Fruit fly (Drosophila melanogaster): ENCODE results near the gene CG15594.

The CG15594 gene

dm6 chr3R:6254438-6254837 lies 33.1 kb upstream of the CG15594 start:
- TF ChIP-seq CG8632 (GFP tag; optimal IDR thresholded peaks at IDR 0.05) (no peak), pdm3 (GFP tag; optimal IDR thresholded peaks at IDR 0.05) (no peak), Sox15 (GFP tag; optimal IDR thresholded peaks at IDR 0.05) (no peak), CG34406 (GFP tag; optimal IDR thresholded peaks at IDR 0.05) (no peak), fd85E (GFP tag; optimal IDR thresholded peaks at IDR 0.05) (no peak), Ets96B (tag; optimal IDR thresholded peaks at IDR 0.05) (no peak), acj6 (GFP tag; optimal IDR thresholded peaks at IDR 0.05) (no peak), CG8319 (GFP tag; optimal IDR thresholded peaks at IDR 0.05) (no peak)

DNA sequence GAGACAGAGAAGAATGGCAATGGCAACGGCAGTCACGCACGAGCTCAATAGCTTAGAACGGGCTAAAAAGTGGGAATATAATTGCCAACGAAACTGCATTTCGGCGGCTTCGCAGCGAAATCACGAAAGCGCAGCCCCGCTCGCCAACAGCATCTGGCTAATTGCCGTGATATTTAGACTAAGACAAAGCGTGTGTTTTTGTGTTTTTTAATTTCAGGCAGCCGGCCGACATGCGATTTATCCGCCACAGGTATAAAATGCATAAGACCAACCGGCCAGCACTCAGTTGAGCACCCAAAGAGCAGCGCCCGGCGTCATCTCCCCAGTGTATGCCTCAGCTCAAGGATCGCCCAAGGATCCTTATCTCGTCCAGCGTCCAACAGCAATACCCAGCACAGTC lies 32.7 kb upstream of the CG15594 start, which contains the start of gene Osi8:
Gene Osi8, plus strand, starts transcription at position 301 of the 400 bp plus-strand sequence.
- no peak for TF ChIP-seq CG10631 (GFP tag; optimal IDR thresholded peaks at IDR 0.05)
- no peak for TF ChIP-seq fd85E (GFP tag; optimal IDR thresholded peaks at IDR 0.05)
- TF ChIP-seq acj6 (GFP tag; optimal IDR thresholded peaks at IDR 0.05): no peak
- TF ChIP-seq Eip75B (GFP tag; optimal IDR thresholded peaks at IDR 0.05): no peak
- TF ChIP-seq CG3032 (tag; optimal IDR thresholded peaks at IDR 0.05): no peak
- TF ChIP-seq CG34406 (GFP tag; optimal IDR thresholded peaks at IDR 0.05): no peak
- TF ChIP-seq Hr39 (GFP tag; optimal IDR thresholded peaks at IDR 0.05): no peak
- no peak for TF ChIP-seq esn (GFP tag; optimal IDR thresholded peaks at IDR 0.05)
- TF ChIP-seq Gug (GFP tag; IDR thresholded peaks at IDR 0.05): no peak
- TF ChIP-seq Eip78C (GFP tag): no peak
- TF ChIP-seq CG31627 (GFP tag; optimal IDR thresholded peaks at IDR 0.05): no peak
- TF ChIP-seq CG8319 (GFP tag; optimal IDR thresholded peaks at IDR 0.05): no peak
- TF ChIP-seq Hr4 (GFP tag; optimal IDR thresholded peaks at IDR 0.05): no peak

dm6 chr3R:6259837-6260236 lies 27.7 kb upstream of the CG15594 start, which contains the start of gene Osi9:
Gene Osi9 (plus strand): TSS chr3R:6260211.
- TF ChIP-seq CG9139 (GFP tag; optimal IDR thresholded peaks at IDR 0.05) (no peak), Eip78C (GFP tag) (peak; percentile 7), CG8319 (GFP tag; optimal IDR thresholded peaks at IDR 0.05) (no peak), CG15336 (GFP tag; IDR thresholded peaks at IDR 0.05) (0 out of 2 replicates have a peak, but pooled peaks have one; percentile 9), Hr38 (GFP tag; optimal IDR thresholded peaks at IDR 0.05) (no peak), Ets21C (GFP tag; optimal IDR thresholded peaks at IDR 0.05) (no peak), CG6808 (GFP tag; optimal IDR thresholded peaks at IDR 0.05) (no peak), fkh (GFP tag; optimal IDR thresholded peaks at IDR 0.05) (no peak), CG11902 (GFP tag; optimal IDR thresholded peaks at IDR 0.05) (no peak)

dm6 chr3R:6263658-6264057 lies 23.9 kb upstream of the CG15594 start, which contains the start of gene Osi10a:
Gene Osi10a (plus strand): TSS chr3R:6263958.
- TF ChIP-seq CG6163 (GFP tag; IDR thresholded peaks at IDR 0.05) (no peak), Hr38 (GFP tag; optimal IDR thresholded peaks at IDR 0.05) (no peak), Lpt (GFP tag; optimal IDR thresholded peaks at IDR 0.05) (no peak), Eip75B (GFP tag; optimal IDR thresholded peaks at IDR 0.05) (no peak), Sox102F (GFP tag; optimal IDR thresholded peaks at IDR 0.05) (no peak), CG4318 (GFP tag; optimal IDR thresholded peaks at IDR 0.05) (no peak), CG1621 (tag; optimal IDR thresholded peaks at IDR 0.05) (no peak), CG34406 (GFP tag; optimal IDR thresholded peaks at IDR 0.05) (no peak), Blimp-1 (GFP tag; optimal IDR thresholded peaks at IDR 0.05) (no peak), spab (GFP tag; optimal IDR thresholded peaks at IDR 0.05) (no peak), Sox14 (GFP tag; optimal IDR thresholded peaks at IDR 0.05) (no peak), CG15336 (GFP tag; IDR thresholded peaks at IDR 0.05) (no peak), CG3032 (tag; optimal IDR thresholded peaks at IDR 0.05) (no peak), Ets21C (GFP tag; optimal IDR thresholded peaks at IDR 0.05) (no peak), CG8632 (GFP tag; optimal IDR thresholded peaks at IDR 0.05) (no peak), Eip78C (GFP tag) (no peak), Gug (GFP tag; IDR thresholded peaks at IDR 0.05) (no peak)

- TF ChIP-seq Hr38 (GFP tag; optimal IDR thresholded peaks at IDR 0.05) (no peak), svp (GFP tag) (no peak), CG15336 (GFP tag; IDR thresholded peaks at IDR 0.05) (no peak), dac (GFP tag; optimal IDR thresholded peaks at IDR 0.05) (no peak), Gug (GFP tag; IDR thresholded peaks at IDR 0.05) (no peak), Hr4 (GFP tag; optimal IDR thresholded peaks at IDR 0.05) (no peak), CG10669 (GFP tag; optimal IDR thresholded peaks at IDR 0.05) (no peak), CG32006 (GFP tag; optimal IDR thresholded peaks at IDR 0.05) (no peak), CG9139 (GFP tag; optimal IDR thresholded peaks at IDR 0.05) (no peak), CG6854 (GFP tag; optimal IDR thresholded peaks at IDR 0.05) (no peak), acj6 (GFP tag; optimal IDR thresholded peaks at IDR 0.05) (no peak), CG1621 (tag; optimal IDR thresholded peaks at IDR 0.05) (no peak), CG8632 (GFP tag; optimal IDR thresholded peaks at IDR 0.05) (no peak), Ets21C (GFP tag; optimal IDR thresholded peaks at IDR 0.05) (no peak), ss (GFP tag; optimal IDR thresholded peaks at IDR 0.05) (no peak), Hr39 (GFP tag; optimal IDR thresholded peaks at IDR 0.05) (no peak)
These were observed 21.6 kb upstream of the CG15594 start, which contains the start of gene Osi10b for dm6 chr3R:6265890-6266289. Gene Osi10b (plus strand): TSS chr3R:6266190.

All from whole organism, prepupa.